Worm (Caenorhabditis elegans) whole organism, dauer: ENCODE data around the gene C47E8.1.

Experiments
- unc-62 ChIP-seq: sonication (generic microtip); optimal IDR thresholded peaks from 2 replicates; lab custom pipeline; 2017; ENCODE audit warnings: missing biosample characterization, missing genetic modification reagents, missing genetic modification characterization

The C47E8.1 gene

DNA sequence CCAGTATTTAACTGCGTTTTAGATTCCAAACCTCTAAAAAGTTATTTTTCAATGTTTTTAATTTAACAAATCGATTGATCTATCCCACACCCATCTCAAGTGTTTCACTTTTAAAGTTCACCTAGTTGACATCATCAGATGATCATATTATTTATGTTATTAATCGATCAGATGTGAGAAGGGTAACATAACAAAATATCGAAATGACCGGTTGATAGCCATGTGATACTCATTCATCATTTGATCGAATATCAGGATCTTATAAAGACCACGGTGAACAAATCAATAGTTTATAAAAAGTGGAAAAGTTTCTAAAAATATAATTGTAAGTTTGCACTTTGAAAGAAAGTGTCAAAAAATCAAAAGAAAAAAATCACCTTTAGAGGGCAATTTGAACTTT lies 10.1 kb upstream of the C47E8.1 start:
- TF ChIP-seq unc-62 (GFP tag; lab: Kevin White, UChicago), result no peak

ce11 chrV:14656970-14657369 lies 8.9 kb upstream of the C47E8.1 start:
- no peak for TF ChIP-seq unc-62 (GFP tag; lab: Kevin White, UChicago)

- no peak for TF ChIP-seq unc-62 (GFP tag; lab: Kevin White, UChicago)
Observed at ce11 chrV:14658131-14658530, 7.7 kb upstream of the C47E8.1 start, which contains the start of gene slc-25A29. slc-25A29 (minus strand) TSS chrV:14658175.

DNA sequence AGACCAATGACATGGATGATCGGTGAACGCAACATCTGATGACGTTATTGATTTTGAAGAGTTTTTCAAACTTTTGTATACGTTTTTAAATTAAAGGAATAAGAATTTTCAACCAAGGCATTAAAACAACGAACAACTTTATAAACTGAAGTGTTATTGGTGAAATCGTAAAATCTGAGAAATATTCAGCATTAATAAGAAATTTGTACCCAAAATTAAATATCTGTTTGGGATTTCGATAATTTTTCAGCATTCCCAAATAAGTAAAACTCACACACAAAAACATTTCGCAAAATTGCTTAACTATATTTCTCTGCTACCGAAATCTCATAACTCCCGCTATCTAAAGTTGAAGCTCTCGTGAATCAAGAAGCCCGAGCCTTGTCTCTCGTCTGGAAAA lies 6.2 kb upstream of the C47E8.1 start:
- TF ChIP-seq unc-62 (GFP tag; lab: Kevin White, UChicago), result no peak

- TF ChIP-seq unc-62 (GFP tag; lab: Kevin White, UChicago), result no peak
Observed at ce11 chrV:14660608-14661355, 5.0 kb upstream of the C47E8.1 start, which contains the start of gene srh-17. srh-17 (plus strand) TSS chrV:14661305.

DNA sequence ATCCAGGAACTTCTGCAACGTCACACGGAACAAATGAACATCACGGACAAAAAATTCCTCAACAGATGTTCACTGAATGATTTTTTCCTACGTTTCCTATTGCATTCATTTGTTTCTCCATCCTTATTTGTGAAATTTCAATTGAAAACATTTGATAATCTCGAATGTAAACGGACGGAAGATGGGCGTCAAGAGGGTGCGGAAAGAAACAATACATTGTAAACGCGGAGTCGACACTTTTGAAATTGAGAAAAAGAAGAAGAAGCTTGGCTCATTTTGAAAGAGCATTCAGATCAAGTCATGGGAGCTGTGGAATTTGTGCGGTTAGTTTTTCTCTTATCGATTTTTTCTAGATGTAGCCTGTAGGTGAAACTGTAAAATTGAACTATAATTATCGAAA lies 2.8 kb upstream of the C47E8.1 start, which contains the start of gene C47E8.9:
Gene C47E8.9 (plus strand): TSS at position 301 of the 400 bp plus-strand sequence.
- TF ChIP-seq unc-62 (GFP tag; lab: Kevin White, UChicago), result no peak

ce11 chrV:14678298-14678697 lies 12.5 kb downstream of the C47E8.1 start:
- TF ChIP-seq unc-62 (GFP tag; lab: Kevin White, UChicago), result no peak

DNA sequence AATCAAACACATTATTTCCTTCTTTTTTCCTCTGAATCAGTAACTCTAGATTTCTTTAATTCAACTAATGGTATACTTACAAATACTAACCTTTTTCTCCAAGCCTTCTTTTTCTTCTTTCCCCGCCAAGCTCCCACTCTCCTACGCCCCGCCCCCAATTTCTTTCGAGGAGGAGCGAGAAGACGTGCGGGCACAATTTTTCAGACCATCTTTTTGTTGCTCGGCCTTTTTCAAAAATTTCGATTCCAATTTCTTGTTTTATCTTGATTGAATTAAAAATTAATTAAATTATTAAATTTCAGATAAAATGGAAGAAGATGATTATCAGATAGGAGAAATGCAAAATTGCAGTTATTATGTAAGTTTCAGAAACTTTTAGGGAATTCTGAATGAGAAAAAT lies 14.2 kb downstream of the C47E8.1 start, which contains the start of gene C47E8.3:
Gene C47E8.3 (plus strand): TSS at position 301 of the 400 bp plus-strand sequence.
- TF ChIP-seq unc-62 (GFP tag; lab: Kevin White, UChicago), result no peak

DNA sequence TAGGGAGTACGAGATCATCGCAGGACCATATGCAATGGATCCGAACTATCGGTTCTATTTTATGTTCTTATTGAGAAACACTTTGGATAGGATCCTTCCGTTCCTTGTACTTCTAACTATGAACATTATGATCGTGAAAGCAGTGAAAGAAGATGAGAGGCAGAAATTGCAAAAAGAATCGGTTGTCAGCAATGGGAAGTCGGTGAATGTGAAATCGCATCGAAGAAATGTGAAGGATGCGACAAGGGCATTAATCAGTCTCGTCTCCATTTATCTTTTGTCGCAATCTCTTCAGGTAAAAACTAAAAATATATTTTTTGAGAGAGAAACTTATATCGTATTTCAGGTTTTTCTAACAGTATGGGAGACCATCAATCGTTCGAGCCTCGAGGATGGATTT lies 17.0 kb downstream of the C47E8.1 start:
- TF ChIP-seq unc-62 (GFP tag; lab: Kevin White, UChicago), result no peak

DNA sequence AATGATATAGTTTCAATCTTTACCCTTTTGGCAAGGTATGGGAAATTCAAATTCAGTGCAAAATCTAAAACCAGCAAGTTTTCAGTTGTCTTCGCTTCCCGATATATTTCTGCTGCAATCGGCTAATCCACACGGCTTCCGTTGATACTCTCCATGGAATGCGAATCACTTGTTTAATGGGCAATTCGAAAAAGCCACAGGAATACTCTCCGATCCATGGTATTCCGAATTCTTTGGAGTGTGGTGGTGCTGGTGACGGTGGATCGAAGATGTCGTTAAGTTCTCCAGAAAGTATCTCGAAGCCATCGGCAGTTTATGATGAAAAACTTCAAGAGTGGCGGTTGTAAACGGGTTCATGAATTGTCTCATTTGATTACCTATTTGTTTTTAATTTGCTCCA lies 17.5 kb downstream of the C47E8.1 start:
- no peak for TF ChIP-seq unc-62 (GFP tag; lab: Kevin White, UChicago)

ce11 chrV:14683926-14684325 lies 18.1 kb downstream of the C47E8.1 start:
- TF ChIP-seq unc-62 (GFP tag; lab: Kevin White, UChicago), result no peak

DNA sequence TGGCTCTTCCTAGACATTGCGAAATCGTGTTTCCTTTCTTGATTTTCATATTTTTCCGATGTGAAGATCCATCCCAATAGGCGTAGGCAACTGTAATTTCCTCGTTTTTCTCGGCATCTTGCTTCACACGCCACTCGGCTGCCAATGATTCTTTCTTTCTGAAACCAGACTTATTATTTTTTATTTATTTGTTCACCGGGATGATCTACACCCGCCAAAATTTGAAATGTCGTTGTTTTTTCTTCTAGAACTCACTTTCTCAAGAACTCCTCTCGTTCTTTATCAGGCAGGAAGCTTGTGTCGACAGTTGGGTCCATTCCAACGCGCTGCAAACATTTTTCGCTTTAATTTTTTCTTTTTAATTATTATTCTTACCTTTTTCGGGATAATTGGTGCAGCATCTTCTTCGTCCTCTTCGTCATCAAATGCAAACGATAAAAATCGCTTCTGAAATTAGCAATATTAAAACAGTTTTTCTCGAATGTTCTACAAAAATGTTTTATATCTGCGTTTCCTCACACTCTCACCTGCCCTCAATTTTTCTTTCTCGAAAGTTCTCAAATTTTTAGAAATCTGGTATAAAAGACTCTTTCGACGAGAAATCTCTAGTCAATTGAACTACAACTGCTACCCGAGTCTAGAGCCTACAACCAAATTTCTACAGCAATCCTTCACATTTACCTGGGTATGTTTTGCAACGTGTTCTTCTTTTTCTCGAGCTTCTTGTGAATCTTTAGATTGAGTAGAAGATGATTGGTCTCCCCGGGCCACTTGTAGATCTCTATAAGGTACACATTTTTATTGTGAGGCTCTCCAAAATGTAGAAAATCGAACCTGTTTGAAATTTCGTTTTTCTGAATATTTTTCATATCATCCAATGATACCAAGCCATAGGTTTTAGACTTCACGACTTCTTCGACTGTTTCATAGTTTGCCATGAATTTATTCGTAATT lies 18.8 kb downstream of the C47E8.1 start, which contains the start of gene hsp-90:
Gene hsp-90 (plus strand): TSS at position 560 of the 954 bp plus-strand sequence.
- no peak for TF ChIP-seq unc-62 (GFP tag; lab: Kevin White, UChicago)

DNA sequence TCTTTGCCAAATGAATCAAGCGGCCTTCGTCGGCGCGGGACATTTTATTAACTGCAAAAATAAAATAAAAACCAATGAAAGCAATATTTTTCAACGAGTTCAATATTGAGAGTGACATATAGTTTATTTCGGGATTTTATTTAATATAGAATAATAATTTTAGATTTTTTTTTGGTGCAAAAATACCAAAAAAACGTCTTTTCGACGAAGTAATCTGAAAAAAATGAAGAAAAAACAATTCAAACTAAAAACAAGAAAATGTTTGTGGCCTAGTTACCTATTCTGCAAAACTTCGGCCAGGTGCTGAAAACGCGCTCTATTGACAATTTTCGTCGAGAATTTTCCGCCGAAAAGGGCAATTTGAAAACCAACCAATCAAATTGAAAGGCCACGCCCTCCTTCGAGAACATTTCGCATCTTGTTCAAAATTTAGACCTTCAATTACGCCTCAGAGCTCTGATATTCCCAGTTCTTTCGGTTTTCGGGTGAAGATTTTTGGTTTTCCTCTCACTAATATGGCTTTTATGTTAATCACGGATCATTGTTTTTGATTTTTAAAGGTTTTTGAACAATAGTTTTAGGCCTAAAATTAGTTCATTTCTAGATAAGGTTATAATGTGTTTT lies 19.7 kb downstream of the C47E8.1 start, which contains the start of gene C47E8.4:
Gene C47E8.4 (minus strand): TSS at position 51 of the 624 bp plus-strand sequence.
- TF ChIP-seq unc-62 (GFP tag; lab: Kevin White, UChicago), result no peak

DNA sequence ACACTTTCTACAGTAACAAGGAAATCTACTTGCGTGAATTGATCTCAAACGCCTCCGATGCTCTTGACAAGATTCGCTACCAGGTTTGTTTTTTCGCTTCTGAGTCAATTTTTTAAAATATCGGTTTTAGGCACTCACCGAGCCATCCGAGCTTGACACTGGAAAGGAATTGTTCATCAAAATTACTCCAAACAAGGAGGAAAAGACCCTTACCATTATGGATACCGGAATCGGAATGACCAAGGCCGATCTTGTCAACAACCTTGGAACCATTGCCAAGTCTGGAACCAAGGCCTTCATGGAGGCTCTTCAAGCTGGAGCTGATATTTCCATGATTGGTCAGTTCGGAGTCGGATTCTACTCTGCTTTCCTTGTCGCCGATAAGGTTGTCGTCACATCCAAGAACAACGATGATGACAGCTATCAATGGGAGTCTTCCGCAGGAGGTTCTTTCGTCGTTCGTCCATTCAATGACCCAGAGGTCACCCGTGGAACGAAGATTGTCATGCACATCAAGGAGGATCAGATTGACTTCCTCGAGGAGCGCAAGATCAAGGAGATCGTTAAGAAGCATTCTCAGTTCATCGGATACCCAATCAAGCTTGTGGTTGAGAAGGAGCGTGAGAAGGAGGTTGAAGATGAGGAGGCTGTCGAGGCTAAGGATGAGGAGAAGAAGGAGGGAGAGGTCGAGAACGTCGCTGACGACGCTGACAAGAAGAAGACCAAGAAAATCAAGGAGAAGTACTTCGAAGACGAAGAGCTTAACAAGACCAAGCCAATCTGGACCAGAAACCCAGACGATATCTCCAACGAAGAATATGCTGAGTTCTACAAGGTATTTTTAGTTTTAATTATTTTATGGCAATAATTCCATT lies 20.6 kb downstream of the C47E8.1 start:
- no peak for TF ChIP-seq unc-62 (GFP tag; lab: Kevin White, UChicago)
